Worm (Caenorhabditis elegans): Measurements from ENCODE around the gene nkat-1.

nkat-1 gene

ce11 chrX:14152644-14153043 is 12.7 kb upstream of the nkat-1 start:
- no peak for TF ChIP-seq him-1 (tag; optimal IDR thresholded peaks at IDR 0.05)

- TF ChIP-seq W03F9.2 (tag; optimal IDR thresholded peaks at IDR 0.05) (no peak), dao-5 (tag; optimal IDR thresholded peaks at IDR 0.05) (no peak), him-1 (tag; optimal IDR thresholded peaks at IDR 0.05) (no peak)
Observed at ce11 chrX:14147400-14147799, 7.5 kb upstream of the nkat-1 start, which contains the start of gene akt-2. TSS of gene akt-2 (plus strand) at chrX:14147700.

- no peak for TF ChIP-seq dao-5 (tag; optimal IDR thresholded peaks at IDR 0.05)
- TF ChIP-seq him-1 (tag; optimal IDR thresholded peaks at IDR 0.05), result peak; percentile 30
- peak; percentile 77 for TF ChIP-seq W03F9.2 (tag; optimal IDR thresholded peaks at IDR 0.05)
Observed at ce11 chrX:14146740-14147140, 6.8 kb upstream of the nkat-1 start.

ce11 chrX:14145634-14146033 is 5.7 kb upstream of the nkat-1 start:
- TF ChIP-seq W03F9.2 (tag; optimal IDR thresholded peaks at IDR 0.05) (no peak), him-1 (tag; optimal IDR thresholded peaks at IDR 0.05) (no peak), dao-5 (tag; optimal IDR thresholded peaks at IDR 0.05) (no peak)

- TF ChIP-seq him-1 (tag; optimal IDR thresholded peaks at IDR 0.05) (no peak), W03F9.2 (tag; optimal IDR thresholded peaks at IDR 0.05) (no peak), dao-5 (tag; optimal IDR thresholded peaks at IDR 0.05) (no peak)
Observed at ce11 chrX:14141896-14142392, 2.0 kb upstream of the nkat-1 start, which contains the start of gene ceh-89. TSS of gene ceh-89 (plus strand) at chrX:14141946.

- TF ChIP-seq W03F9.2 (tag; optimal IDR thresholded peaks at IDR 0.05) (no peak), him-1 (tag; optimal IDR thresholded peaks at IDR 0.05) (no peak), dao-5 (tag; optimal IDR thresholded peaks at IDR 0.05) (no peak)
Observed at ce11 chrX:14141344-14141841, 1.5 kb upstream of the nkat-1 start.

- TF ChIP-seq W03F9.2 (tag; optimal IDR thresholded peaks at IDR 0.05), result peak; percentile 23
- no peak for TF ChIP-seq dao-5 (tag; optimal IDR thresholded peaks at IDR 0.05)
Observed at ce11 chrX:14134883-14135282, 5.1 kb downstream of the nkat-1 start.

ce11 chrX:14134244-14134643 is 5.7 kb downstream of the nkat-1 start, which contains the start of gene F28H6.8:
TSS of gene F28H6.8 (minus strand) at chrX:14134344.
- no peak for TF ChIP-seq dao-5 (tag; optimal IDR thresholded peaks at IDR 0.05)

ce11 chrX:14132677-14133076 is 7.3 kb downstream of the nkat-1 start:
- TF ChIP-seq dao-5 (tag; optimal IDR thresholded peaks at IDR 0.05), result no peak
- TF ChIP-seq W03F9.2 (tag; optimal IDR thresholded peaks at IDR 0.05), result no peak
- TF ChIP-seq him-1 (tag; optimal IDR thresholded peaks at IDR 0.05), result no peak

- no peak for TF ChIP-seq him-1 (tag; optimal IDR thresholded peaks at IDR 0.05)
- no peak for TF ChIP-seq W03F9.2 (tag; optimal IDR thresholded peaks at IDR 0.05)
- no peak for TF ChIP-seq dao-5 (tag; optimal IDR thresholded peaks at IDR 0.05)
Observed at ce11 chrX:14131476-14131875, 8.5 kb downstream of the nkat-1 start.

ce11 chrX:14127291-14127922 is 12.5 kb downstream of the nkat-1 start, which contains the start of gene F28H6.4:
TSS of gene F28H6.4 (plus strand) at chrX:14127872.
- TF ChIP-seq him-1 (tag; optimal IDR thresholded peaks at IDR 0.05) (no peak), dao-5 (tag; optimal IDR thresholded peaks at IDR 0.05) (no peak), W03F9.2 (tag; optimal IDR thresholded peaks at IDR 0.05) (no peak)

- TF ChIP-seq dao-5 (tag; optimal IDR thresholded peaks at IDR 0.05), result no peak
Observed at ce11 chrX:14125870-14126269, 14.1 kb downstream of the nkat-1 start, which contains the start of gene F28H6.6. TSS of gene F28H6.6 (minus strand) at chrX:14125879.

ce11 chrX:14118762-14119161 is 21.2 kb downstream of the nkat-1 start:
- TF ChIP-seq W03F9.2 (tag; optimal IDR thresholded peaks at IDR 0.05) (no peak), him-1 (tag; optimal IDR thresholded peaks at IDR 0.05) (no peak), dao-5 (tag; optimal IDR thresholded peaks at IDR 0.05) (no peak)

- no peak for TF ChIP-seq W03F9.2 (tag; optimal IDR thresholded peaks at IDR 0.05)
- TF ChIP-seq him-1 (tag; optimal IDR thresholded peaks at IDR 0.05), result no peak
- TF ChIP-seq dao-5 (tag; optimal IDR thresholded peaks at IDR 0.05), result peak; percentile 17
Observed at ce11 chrX:14115480-14116161, 24.3 kb downstream of the nkat-1 start, which contains the start of gene F28H6.7. TSS of gene F28H6.7 (plus strand) at chrX:14116111.
